Worm (Caenorhabditis elegans) whole organism, young adult: ENCODE measurements around the gene dhhc-6.

ENCODE experiments used
- B0019.2 ChIP-seq: fragments of 200-800 bp; sonication (Bioruptor generic); conservative IDR thresholded peaks from 2 replicates; pipeline ENCODE4 v1.3.6; 2022; ENCODE audit warnings: missing genetic modification reagents, missing genetic modification characterization, missing compliant biosample characterization
- C06A6.2 ChIP-seq: fragments of 200-800 bp; sonication (Bioruptor generic); conservative IDR thresholded peaks from 2 replicates; pipeline ENCODE4 v1.3.6; 2022; ENCODE audit warnings: missing genetic modification characterization, missing compliant biosample characterization
- D2030.7 ChIP-seq: fragments of 200-800 bp; sonication (Bioruptor generic); IDR thresholded peaks from 2 replicates; pipeline ENCODE4 v1.3.6; 2022; ENCODE audit warnings: missing genetic modification reagents, missing genetic modification characterization, missing compliant biosample characterization
- F10E7.11 ChIP-seq: sonication (generic microtip); optimal IDR thresholded peaks from 2 replicates; lab custom pipeline; 2017; ENCODE audit warnings: mild to moderate bottlenecking, missing genetic modification characterization, moderate library complexity, missing compliant biosample characterization
- F23B12.7 ChIP-seq: sonication (generic microtip); optimal IDR thresholded peaks from 2 replicates; lab custom pipeline; 2017; ENCODE audit warnings: missing genetic modification characterization, mild to moderate bottlenecking, missing compliant biosample characterization, antibody characterized with exemption, moderate library complexity; ENCODE audit not compliant: insufficient read depth
- F55B11.4 ChIP-seq: sonication (generic microtip); optimal IDR thresholded peaks from 2 replicates; lab custom pipeline; 2016; ENCODE audit warnings: missing compliant biosample characterization, missing genetic modification characterization, borderline replicate concordance; ENCODE audit not compliant: insufficient read depth
- K12H6.12 ChIP-seq: fragments of 200-800 bp; sonication (Bioruptor generic); optimal IDR thresholded peaks from 2 replicates; lab custom pipeline; 2018; ENCODE audit warnings: mild to moderate bottlenecking, missing genetic modification characterization, missing compliant biosample characterization
- T26A5.8 ChIP-seq: sonication (generic microtip); optimal IDR thresholded peaks from 2 replicates; lab custom pipeline; 2016; ENCODE audit warnings: missing genetic modification characterization, missing compliant biosample characterization
- Y56A3A.18 ChIP-seq: fragments of 200-800 bp; sonication (Bioruptor generic); IDR thresholded peaks from 2 replicates; pipeline ENCODE4 v1.3.6; 2022; ENCODE audit warnings: missing genetic modification reagents, missing genetic modification characterization, missing compliant biosample characterization
- Y79H2A.3 ChIP-seq: fragments of 200-800 bp; sonication (Bioruptor generic); conservative IDR thresholded peaks from 2 replicates; pipeline ENCODE4 v1.3.6; 2022; ENCODE audit warnings: missing genetic modification reagents, missing genetic modification characterization, missing compliant biosample characterization
- ZK185.1 ChIP-seq: sonication (generic microtip); optimal IDR thresholded peaks from 2 replicates; lab custom pipeline; 2016; ENCODE audit warnings: mild to moderate bottlenecking, missing genetic modification characterization, missing compliant biosample characterization; ENCODE audit not compliant: poor library complexity, severe bottlenecking
- akir-1 ChIP-seq: fragments of 200-800 bp; sonication (Bioruptor generic); optimal IDR thresholded peaks from 2 replicates; lab custom pipeline; 2018; ENCODE audit warnings: mild to moderate bottlenecking, missing genetic modification characterization, moderate library complexity, missing compliant biosample characterization
- aptf-3 ChIP-seq: fragments of 200-800 bp; sonication (Bioruptor generic); IDR thresholded peaks from 2 replicates; pipeline ENCODE4 v1.3.6; 2022; ENCODE audit warnings: missing genetic modification characterization, missing compliant biosample characterization
- attf-3 ChIP-seq: fragments of 200-800 bp; sonication (Bioruptor generic); conservative IDR thresholded peaks from 2 replicates; pipeline ENCODE4 v1.3.6; 2022; ENCODE audit warnings: missing genetic modification reagents, missing genetic modification characterization, missing compliant biosample characterization
- attf-5 ChIP-seq: fragments of 200-800 bp; sonication (Bioruptor generic); optimal IDR thresholded peaks from 2 replicates; lab custom pipeline; 2018; ENCODE audit warnings: mild to moderate bottlenecking, missing genetic modification characterization, missing compliant biosample characterization
- bed-1 ChIP-seq: fragments of 200-800 bp; sonication (Bioruptor generic); IDR thresholded peaks from 2 replicates; pipeline ENCODE4 v1.3.6; 2022; ENCODE audit warnings: missing genetic modification reagents, missing genetic modification characterization, missing compliant biosample characterization
- chd-7 ChIP-seq: sonication (generic microtip); optimal IDR thresholded peaks from 2 replicates; lab custom pipeline; 2016; ENCODE audit warnings: mild to moderate bottlenecking, missing genetic modification characterization, moderate library complexity, missing compliant biosample characterization
- efl-1 ChIP-seq: fragments of 150-350 bp; optimal IDR thresholded peaks from 2 replicates; lab custom pipeline; 2014; ENCODE audit warnings: missing biosample characterization, missing genetic modification reagents, missing genetic modification characterization
- egrh-3 ChIP-seq: fragments of 200-800 bp; sonication (Bioruptor generic); IDR thresholded peaks from 2 replicates; pipeline ENCODE4 v1.3.6; 2022; ENCODE audit warnings: missing genetic modification reagents, missing genetic modification characterization, missing compliant biosample characterization
- ets-4 ChIP-seq: fragments of 200-800 bp; sonication (Bioruptor generic); optimal IDR thresholded peaks from 2 replicates; lab custom pipeline; 2018; ENCODE audit warnings: mild to moderate bottlenecking, missing genetic modification characterization, missing compliant biosample characterization
- fkh-3 ChIP-seq: sonication (generic microtip); optimal IDR thresholded peaks from 2 replicates; lab custom pipeline; 2016; ENCODE audit warnings: mild to moderate bottlenecking, missing genetic modification characterization, missing compliant biosample characterization
- him-1 ChIP-seq: sonication (generic microtip); optimal IDR thresholded peaks from 2 replicates; lab custom pipeline; 2016; ENCODE audit warnings: missing genotype, missing genetic modification reagents, missing genetic modification characterization, missing compliant biosample characterization
- hmg-1.2 ChIP-seq: fragments of 200-800 bp; sonication (Bioruptor generic); IDR thresholded peaks from 2 replicates; pipeline ENCODE4 v1.3.6; 2022; ENCODE audit warnings: missing genetic modification reagents, missing genetic modification characterization, missing compliant biosample characterization
- hrde-1 ChIP-seq: sonication (generic microtip); optimal IDR thresholded peaks from 2 replicates; lab custom pipeline; 2016; ENCODE audit warnings: missing genetic modification characterization, mild to moderate bottlenecking, missing compliant biosample characterization, moderate library complexity, missing genotype, missing genetic modification reagents, borderline replicate concordance
- hsf-1 ChIP-seq: fragments of 200-800 bp; sonication (Bioruptor generic); IDR thresholded peaks from 2 replicates; pipeline ENCODE4 v1.3.6; 2022; ENCODE audit warnings: missing genetic modification reagents, missing genetic modification characterization, missing compliant biosample characterization
- lin-26 ChIP-seq: fragments of 200-800 bp; sonication (Bioruptor generic); IDR thresholded peaks from 2 replicates; pipeline ENCODE4 v1.3.6; 2022; ENCODE audit warnings: missing genetic modification reagents, missing genetic modification characterization, missing compliant biosample characterization
- lin-35 ChIP-seq, 3 experiments: fragments of 150-350 bp in 2 of 3; sonication (generic microtip) in 1 of 3; optimal IDR thresholded peaks; 2 replicates each; lab custom pipeline; 2014 to 2018; ENCODE audit warnings: missing biosample characterization in 3 of 3, missing genetic modification characterization in 3 of 3, missing genetic modification reagents in 3 of 3
- lir-1 ChIP-seq: fragments of 200-800 bp; sonication (Bioruptor generic); conservative IDR thresholded peaks from 2 replicates; pipeline ENCODE4 v1.3.6; 2022; ENCODE audit warnings: missing genetic modification reagents, missing genetic modification characterization, missing compliant biosample characterization
- madf-8 ChIP-seq: fragments of 200-800 bp; sonication (Bioruptor generic); conservative IDR thresholded peaks from 2 replicates; pipeline ENCODE4 v1.3.6; 2022; ENCODE audit warnings: missing genetic modification reagents, missing genetic modification characterization, missing compliant biosample characterization
- mcd-1 ChIP-seq: fragments of 200-800 bp; sonication (Bioruptor generic); IDR thresholded peaks from 2 replicates; pipeline ENCODE4 v1.3.6; 2022; ENCODE audit warnings: missing genetic modification reagents, missing genetic modification characterization, missing compliant biosample characterization
- nfya-2 ChIP-seq: fragments of 200-800 bp; sonication (Bioruptor generic); IDR thresholded peaks from 2 replicates; pipeline ENCODE4 v1.3.6; 2022; ENCODE audit warnings: missing genetic modification reagents, missing genetic modification characterization, missing compliant biosample characterization
- nfyb-1 ChIP-seq: fragments of 200-800 bp; sonication (Bioruptor generic); IDR thresholded peaks from 2 replicates; pipeline ENCODE4 v1.3.6; 2022; ENCODE audit warnings: missing genetic modification reagents, missing genetic modification characterization, missing compliant biosample characterization
- nhr-120 ChIP-seq: fragments of 200-800 bp; sonication (Bioruptor generic); IDR thresholded peaks from 2 replicates; pipeline ENCODE4 v1.3.6; 2022; ENCODE audit warnings: missing genetic modification characterization, missing compliant biosample characterization
- nhr-80 ChIP-seq: sonication (generic microtip); optimal IDR thresholded peaks from 2 replicates; lab custom pipeline; 2016; ENCODE audit warnings: missing genetic modification characterization, missing compliant biosample characterization
- nhr-90 ChIP-seq: sonication (generic microtip); optimal IDR thresholded peaks from 2 replicates; lab custom pipeline; 2016; ENCODE audit warnings: missing genotype, mild to moderate bottlenecking, missing genetic modification characterization, missing compliant biosample characterization
- pha-4 ChIP-seq: fragments of 150-350 bp; sonication (generic microtip); optimal IDR thresholded peaks from 2 replicates; lab custom pipeline; 2014; ENCODE audit warnings: missing biosample characterization, missing genetic modification reagents, missing genetic modification characterization
- rpc-1 ChIP-seq, 2 experiments: fragments of 150-350 bp in 1 of 2; sonication (generic microtip) in 1 of 2; optimal IDR thresholded peaks; 2 replicates each; lab custom pipeline; 2014 to 2018; ENCODE audit warnings: missing biosample characterization in 1 of 2, missing genetic modification characterization in 1 of 2, missing genetic modification reagents in 1 of 2, missing genotype in 1 of 2
- snpc-1.1 ChIP-seq: sonication (generic microtip); optimal IDR thresholded peaks from 2 replicates; lab custom pipeline; 2017; ENCODE audit warnings: missing genetic modification characterization, mild to moderate bottlenecking, missing compliant biosample characterization, antibody characterized with exemption, moderate library complexity, missing genotype, missing genetic modification reagents; ENCODE audit not compliant: insufficient read depth
- snpc-3.4 ChIP-seq: sonication (generic microtip); optimal IDR thresholded peaks from 2 replicates; lab custom pipeline; 2017; ENCODE audit warnings: missing genetic modification characterization, mild to moderate bottlenecking, missing compliant biosample characterization, antibody characterized with exemption, moderate library complexity, missing genotype, missing genetic modification reagents
- snpc-4 ChIP-seq, 5 experiments: fragments of 150-350 bp in 1 of 5; sonication (generic microtip) in 4 of 5; optimal IDR thresholded peaks; 2 replicates each; lab custom pipeline; 2014 to 2018; ENCODE audit warnings: missing genetic modification characterization in 5 of 5, missing biosample characterization in 3 of 5, antibody characterized with exemption in 2 of 5, mild to moderate bottlenecking in 2 of 5, missing compliant biosample characterization in 2 of 5, missing genotype in 2 of 5, moderate library complexity in 2 of 5, missing genetic modification reagents in 1 of 5
- sptf-2 ChIP-seq: fragments of 200-800 bp; sonication (Bioruptor generic); optimal IDR thresholded peaks from 2 replicates; lab custom pipeline; 2018; ENCODE audit warnings: mild to moderate bottlenecking, missing genetic modification characterization, missing compliant biosample characterization
- tbp1 ChIP-seq: fragments of 200-800 bp; sonication (Bioruptor generic); optimal IDR thresholded peaks from 2 replicates; lab custom pipeline; 2018; ENCODE audit warnings: mild to moderate bottlenecking, missing genetic modification characterization, missing compliant biosample characterization
- tlf-1 ChIP-seq: fragments of 200-800 bp; sonication (Bioruptor generic); optimal IDR thresholded peaks from 2 replicates; lab custom pipeline; 2018; ENCODE audit warnings: mild to moderate bottlenecking, missing genetic modification characterization, missing compliant biosample characterization
- unc-130 ChIP-seq: sonication (generic microtip); optimal IDR thresholded peaks from 2 replicates; lab custom pipeline; 2016; ENCODE audit warnings: missing genetic modification reagents, missing genetic modification characterization, missing compliant biosample characterization
- ztf-18 ChIP-seq: sonication (generic microtip); optimal IDR thresholded peaks from 2 replicates; lab custom pipeline; 2016; ENCODE audit warnings: missing genotype, mild to moderate bottlenecking, missing genetic modification characterization, missing compliant biosample characterization
- ztf-22 ChIP-seq: fragments of 200-800 bp; sonication (Bioruptor generic); optimal IDR thresholded peaks from 2 replicates; lab custom pipeline; 2018; ENCODE audit warnings: mild to moderate bottlenecking, missing genetic modification characterization, moderate library complexity, missing compliant biosample characterization
- ztf-26 ChIP-seq: sonication (generic microtip); optimal IDR thresholded peaks from 2 replicates; lab custom pipeline; 2017; ENCODE audit warnings: missing genetic modification characterization, missing compliant biosample characterization

dhhc-6 gene

DNA sequence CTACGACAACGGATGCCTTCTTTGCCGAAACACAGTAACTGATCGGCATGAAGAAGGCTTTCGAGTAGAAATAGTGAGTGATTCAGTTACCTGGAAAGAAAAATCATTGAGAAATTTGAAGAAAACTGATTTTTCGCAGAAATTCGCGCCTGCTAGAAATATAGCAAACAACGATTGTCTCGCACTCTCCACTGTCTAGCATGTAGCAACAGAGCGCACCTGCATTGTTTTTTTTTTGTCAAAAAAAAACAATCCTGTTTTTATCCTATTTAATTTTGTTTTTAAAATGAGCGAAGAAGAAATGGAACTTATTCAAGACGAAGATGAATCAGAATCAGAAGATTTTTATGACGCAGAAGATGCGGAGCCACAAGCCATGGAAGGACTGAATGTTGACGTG is 3.7 kb upstream of the dhhc-6 start, which contains the start of the genes ddb-1 and M18.6:
ddb-1 (minus strand) TSS at position 90 of the 400 bp plus-strand sequence.
M18.6 (plus strand) TSS at position 235 of the 400 bp plus-strand sequence.
- no peak for TF ChIP-seq F55B11.4 (tag; lab: Kevin White, UChicago)
- TF ChIP-seq mcd-1 (GFP tag; lab: Robert Waterston, UW): peak; percentile 72
- no peak for TF ChIP-seq nhr-90 (tag; lab: Kevin White, UChicago)
- TF ChIP-seq tbp1: peak; percentile 7
- TF ChIP-seq fkh-3 (tag; lab: Kevin White, UChicago): no peak
- TF ChIP-seq him-1: no peak
- TF ChIP-seq nfya-2 (GFP tag; lab: Robert Waterston, UW): no peak
- no peak for TF ChIP-seq akir-1 (GFP tag; lab: Kevin White, UChicago)
- TF ChIP-seq C06A6.2: no peak
- no peak for TF ChIP-seq rpc-1 (optimal IDR thresholded peaks at IDR 0.05; lab: Kevin White, UChicago)
- no peak for TF ChIP-seq rpc-1 (tag; optimal IDR thresholded peaks at IDR 0.05; lab: Kevin White, UChicago)
- TF ChIP-seq unc-130 (GFP tag; lab: Kevin White, UChicago): no peak
- no peak for TF ChIP-seq ztf-22 (GFP tag; lab: Kevin White, UChicago)
- no peak for TF ChIP-seq F23B12.7 (tag; lab: Kevin White, UChicago)
- no peak for TF ChIP-seq ztf-18 (tag; lab: Kevin White, UChicago)
- no peak for TF ChIP-seq ztf-26 (tag; lab: Kevin White, UChicago)
- no peak for TF ChIP-seq hsf-1
- TF ChIP-seq ets-4 (GFP tag; lab: Kevin White, UChicago): no peak
- no peak for TF ChIP-seq bed-1 (GFP tag; lab: Robert Waterston, UW)
- TF ChIP-seq B0019.2 (GFP tag; lab: Robert Waterston, UW): no peak
- TF ChIP-seq lir-1 (GFP tag; lab: Robert Waterston, UW): no peak
- no peak for TF ChIP-seq K12H6.12 (tag; lab: Kevin White, UChicago)
- TF ChIP-seq attf-3 (GFP tag; lab: Robert Waterston, UW): no peak
- no peak for TF ChIP-seq pha-4 (tag; lab: Kevin White, UChicago)
- no peak for TF ChIP-seq tlf-1 (GFP tag; lab: Kevin White, UChicago)
- TF ChIP-seq Y56A3A.18 (GFP tag; lab: Robert Waterston, UW): no peak
- no peak for TF ChIP-seq aptf-3 (GFP tag; lab: Robert Waterston, UW)
- peak; percentile 43 for TF ChIP-seq attf-5 (GFP tag; lab: Kevin White, UChicago)
- TF ChIP-seq madf-8 (GFP tag; lab: Robert Waterston, UW): peak; percentile 42; the same call in 1 of the 2 replicates
- TF ChIP-seq sptf-2 (GFP tag; lab: Kevin White, UChicago): no peak
- no peak for TF ChIP-seq nhr-120 (GFP tag; lab: Robert Waterston, UW)
- TF ChIP-seq snpc-4 (GFP tag; optimal IDR thresholded peaks at IDR 0.05; lab: Kevin White, UChicago): no peak
- TF ChIP-seq snpc-4 (tag; optimal IDR thresholded peaks at IDR 0.05; lab: Kevin White, UChicago): peak in 2 of 4 experiments; percentile 33 to 42
- no peak for TF ChIP-seq egrh-3 (GFP tag; lab: Robert Waterston, UW)
- no peak for TF ChIP-seq nfyb-1
- no peak for TF ChIP-seq F10E7.11 (tag; lab: Kevin White, UChicago)
- TF ChIP-seq chd-7 (tag; lab: Kevin White, UChicago): no peak
- no peak for TF ChIP-seq hrde-1
- TF ChIP-seq lin-35 (GFP tag; optimal IDR thresholded peaks at IDR 0.05; lab: Kevin White, UChicago): peak in 1 of 3 experiments; percentile 28
- peak; percentile 77 for TF ChIP-seq efl-1 (GFP tag; lab: Kevin White, UChicago)
- TF ChIP-seq T26A5.8: no peak
- no peak for TF ChIP-seq Y79H2A.3
- peak; percentile 5 for TF ChIP-seq snpc-1.1 (tag; lab: Kevin White, UChicago)
- TF ChIP-seq snpc-3.4: no peak
- no peak for TF ChIP-seq nhr-80
- no peak for TF ChIP-seq ZK185.1 (tag; lab: Kevin White, UChicago)
- peak; percentile 59; the same call in 1 of the 2 replicates for TF ChIP-seq hmg-1.2 (GFP tag; lab: Robert Waterston, UW)
- no peak for TF ChIP-seq lin-26 (GFP tag; lab: Robert Waterston, UW)
- 0 out of 2 replicates have a peak, but pooled peaks have one; percentile 34 for TF ChIP-seq D2030.7 (GFP tag; lab: Robert Waterston, UW)
